Worm (Caenorhabditis elegans) whole organism, young adult: Measurements from ENCODE around the gene T26H5.9.

Source experiments
- F22D6.2 ChIP-seq: sonication (generic microtip); optimal IDR thresholded peaks from 2 replicates; lab custom pipeline; 2016; ENCODE audit warnings: mild to moderate bottlenecking, missing genetic modification characterization, missing compliant biosample characterization
- Y95B8A.8 ChIP-seq: fragments of 200-800 bp; sonication (Bioruptor generic); IDR thresholded peaks from 2 replicates; pipeline ENCODE4 v1.3.6; 2022; ENCODE audit warnings: missing genetic modification reagents, missing genetic modification characterization, missing compliant biosample characterization
- akir-1 ChIP-seq: fragments of 200-800 bp; sonication (Bioruptor generic); optimal IDR thresholded peaks from 2 replicates; lab custom pipeline; 2018; ENCODE audit warnings: mild to moderate bottlenecking, missing genetic modification characterization, moderate library complexity, missing compliant biosample characterization
- attf-5 ChIP-seq: fragments of 200-800 bp; sonication (Bioruptor generic); optimal IDR thresholded peaks from 2 replicates; lab custom pipeline; 2018; ENCODE audit warnings: mild to moderate bottlenecking, missing genetic modification characterization, missing compliant biosample characterization
- ceh-58 ChIP-seq: fragments of 200-800 bp; sonication (Bioruptor generic); IDR thresholded peaks from 2 replicates; pipeline ENCODE4 v1.3.6; 2022; ENCODE audit warnings: missing genetic modification characterization, missing compliant biosample characterization
- efl-1 ChIP-seq: fragments of 150-350 bp; optimal IDR thresholded peaks from 2 replicates; lab custom pipeline; 2014; ENCODE audit warnings: missing biosample characterization, missing genetic modification reagents, missing genetic modification characterization
- ekl-4 ChIP-seq: fragments of 200-800 bp; sonication (Bioruptor generic); IDR thresholded peaks from 2 replicates; pipeline ENCODE4 v1.3.6; 2022; ENCODE audit warnings: missing genetic modification reagents, missing genetic modification characterization, missing compliant biosample characterization
- gei-17 ChIP-seq: fragments of 200-800 bp; sonication (Bioruptor generic); optimal IDR thresholded peaks from 2 replicates; lab custom pipeline; 2018; ENCODE audit warnings: mild to moderate bottlenecking, missing genetic modification characterization, missing compliant biosample characterization
- rcor-1 ChIP-seq: fragments of 200-800 bp; sonication (Bioruptor generic); IDR thresholded peaks from 2 replicates; pipeline ENCODE4 v1.3.6; 2022; ENCODE audit warnings: missing genetic modification reagents, missing genetic modification characterization, missing compliant biosample characterization
- snpc-1.3 ChIP-seq: sonication (generic microtip); optimal IDR thresholded peaks from 2 replicates; lab custom pipeline; 2017; ENCODE audit warnings: missing genetic modification characterization, mild to moderate bottlenecking, missing compliant biosample characterization, antibody characterized with exemption, moderate library complexity, missing genotype, missing genetic modification reagents; ENCODE audit not compliant: insufficient read depth
- sptf-2 ChIP-seq: fragments of 200-800 bp; sonication (Bioruptor generic); optimal IDR thresholded peaks from 2 replicates; lab custom pipeline; 2018; ENCODE audit warnings: mild to moderate bottlenecking, missing genetic modification characterization, missing compliant biosample characterization
- tbx-9 ChIP-seq: sonication (generic microtip); optimal IDR thresholded peaks from 2 replicates; lab custom pipeline; 2016; ENCODE audit warnings: borderline replicate concordance, missing genetic modification characterization, inconsistent platforms, missing compliant biosample characterization
- unc-130 ChIP-seq: sonication (generic microtip); optimal IDR thresholded peaks from 2 replicates; lab custom pipeline; 2016; ENCODE audit warnings: missing genetic modification reagents, missing genetic modification characterization, missing compliant biosample characterization

DNA sequence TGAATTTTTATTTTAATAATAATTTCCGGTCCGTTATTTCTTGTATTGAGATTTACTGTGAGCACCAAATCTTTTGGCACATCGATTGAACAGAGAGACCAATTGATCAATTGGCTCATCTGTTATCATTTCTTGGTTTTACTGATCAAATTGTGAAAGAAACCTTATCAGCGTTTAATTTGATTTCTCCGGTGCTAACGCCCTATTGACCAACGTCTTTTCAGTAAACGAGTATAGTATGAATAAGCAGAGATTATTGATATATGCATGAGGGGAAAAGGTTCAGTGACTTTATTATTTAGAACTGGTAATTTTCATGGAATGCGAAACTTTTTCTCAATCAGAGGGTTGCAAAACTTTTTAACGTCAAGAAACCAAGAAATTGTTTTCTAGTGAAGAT, 34.4 kb downstream of the T26H5.9 start:
- TF ChIP-seq tbx-9, result no peak
- TF ChIP-seq F22D6.2 (tag; lab: Kevin White, UChicago), result no peak
- TF ChIP-seq unc-130 (GFP tag; lab: Kevin White, UChicago), result no peak
- TF ChIP-seq sptf-2 (GFP tag; lab: Kevin White, UChicago), result no peak
- TF ChIP-seq attf-5 (GFP tag; lab: Kevin White, UChicago), result no peak
- no peak for TF ChIP-seq ceh-58
- TF ChIP-seq rcor-1 (GFP tag; lab: Robert Waterston, UW), result no peak
- no peak for TF ChIP-seq ekl-4 (GFP tag; lab: Robert Waterston, UW)
- no peak for TF ChIP-seq akir-1 (GFP tag; lab: Kevin White, UChicago)
- TF ChIP-seq snpc-1.3 (tag; lab: Kevin White, UChicago), result no peak
- TF ChIP-seq Y95B8A.8 (GFP tag; lab: Robert Waterston, UW), result no peak
- no peak for TF ChIP-seq gei-17 (GFP tag; lab: Kevin White, UChicago)
- no peak for TF ChIP-seq efl-1 (GFP tag; lab: Kevin White, UChicago)
